Worm (Caenorhabditis elegans) whole organism, L4/young adult: ENCODE measurements around the gene scl-27.

ENCODE experiments used
- W03F9.2 ChIP-seq: fragments of 150-350 bp; optimal IDR thresholded peaks from 2 replicates; lab custom pipeline; 2014; ENCODE audit warnings: missing biosample characterization, missing genetic modification characterization
- dao-5 ChIP-seq: sonication (generic microtip); optimal IDR thresholded peaks from 2 replicates; lab custom pipeline; 2016; ENCODE audit warnings: missing genotype, missing genetic modification characterization, moderate library complexity, missing compliant biosample characterization
- him-1 ChIP-seq: sonication (generic microtip); optimal IDR thresholded peaks from 2 replicates; lab custom pipeline; 2016; ENCODE audit warnings: missing genotype, missing genetic modification reagents, missing genetic modification characterization, missing compliant biosample characterization

Gene scl-27

ce11 chrV:399721-400120 lies at the start of gene scl-27:
Gene scl-27 (plus strand): TSS chrV:400021.
- TF ChIP-seq him-1 (tag; lab: Kevin White, UChicago) (no peak), dao-5 (tag; lab: Kevin White, UChicago) (no peak), W03F9.2 (tag; lab: Kevin White, UChicago) (no peak)

ce11 chrV:350822-351221 lies 49.0 kb upstream of the scl-27 start:
- TF ChIP-seq W03F9.2 (tag; lab: Kevin White, UChicago) = no peak
- TF ChIP-seq him-1 (tag; lab: Kevin White, UChicago) = no peak
- no peak for TF ChIP-seq dao-5 (tag; lab: Kevin White, UChicago)

- TF ChIP-seq him-1 (tag; lab: Kevin White, UChicago) (no peak), W03F9.2 (tag; lab: Kevin White, UChicago) (no peak), dao-5 (tag; lab: Kevin White, UChicago) (no peak)
Measured at ce11 chrV:351787-352186, 48.0 kb upstream of the scl-27 start.

ce11 chrV:356959-357702 lies 42.7 kb upstream of the scl-27 start:
- TF ChIP-seq him-1 (tag; lab: Kevin White, UChicago) = no peak
- TF ChIP-seq W03F9.2 (tag; lab: Kevin White, UChicago) = no peak

- TF ChIP-seq W03F9.2 (tag; lab: Kevin White, UChicago) (no peak), him-1 (tag; lab: Kevin White, UChicago) (no peak), dao-5 (tag; lab: Kevin White, UChicago) (no peak)
Measured at ce11 chrV:358473-358872, 41.3 kb upstream of the scl-27 start.

- no peak for TF ChIP-seq him-1 (tag; lab: Kevin White, UChicago)
- TF ChIP-seq dao-5 (tag; lab: Kevin White, UChicago) = no peak
- no peak for TF ChIP-seq W03F9.2 (tag; lab: Kevin White, UChicago)
Measured at ce11 chrV:359466-359865, 40.4 kb upstream of the scl-27 start, which contains the start of gene T22H9.1. Gene T22H9.1 (plus strand): TSS chrV:359766.

- TF ChIP-seq him-1 (tag; lab: Kevin White, UChicago) (no peak), dao-5 (tag; lab: Kevin White, UChicago) (no peak), W03F9.2 (tag; lab: Kevin White, UChicago) (no peak)
Measured at ce11 chrV:360068-360467, 39.8 kb upstream of the scl-27 start.

ce11 chrV:361291-361690 lies 38.5 kb upstream of the scl-27 start:
- TF ChIP-seq dao-5 (tag; lab: Kevin White, UChicago) (no peak), W03F9.2 (tag; lab: Kevin White, UChicago) (no peak), him-1 (tag; lab: Kevin White, UChicago) (no peak)

- TF ChIP-seq W03F9.2 (tag; lab: Kevin White, UChicago) (no peak), him-1 (tag; lab: Kevin White, UChicago) (no peak), dao-5 (tag; lab: Kevin White, UChicago) (no peak)
Measured at ce11 chrV:364650-365049, 35.2 kb upstream of the scl-27 start, which contains the start of gene mltn-6. Gene mltn-6 (plus strand): TSS chrV:364950.

ce11 chrV:370033-370432 lies 29.8 kb upstream of the scl-27 start, which contains the start of gene mltn-7:
Gene mltn-7 (plus strand): TSS chrV:370333.
- TF ChIP-seq him-1 (tag; lab: Kevin White, UChicago) = no peak
- TF ChIP-seq dao-5 (tag; lab: Kevin White, UChicago) = no peak
- TF ChIP-seq W03F9.2 (tag; lab: Kevin White, UChicago) = no peak

ce11 chrV:373192-373591 lies 26.6 kb upstream of the scl-27 start:
- TF ChIP-seq W03F9.2 (tag; lab: Kevin White, UChicago) = no peak
- TF ChIP-seq dao-5 (tag; lab: Kevin White, UChicago) = no peak
- no peak for TF ChIP-seq him-1 (tag; lab: Kevin White, UChicago)

ce11 chrV:376790-377189 lies 23.0 kb upstream of the scl-27 start:
- no peak for TF ChIP-seq him-1 (tag; lab: Kevin White, UChicago)
- no peak for TF ChIP-seq W03F9.2 (tag; lab: Kevin White, UChicago)
- TF ChIP-seq dao-5 (tag; lab: Kevin White, UChicago) = no peak

- TF ChIP-seq him-1 (tag; lab: Kevin White, UChicago) (no peak), dao-5 (tag; lab: Kevin White, UChicago) (no peak), W03F9.2 (tag; lab: Kevin White, UChicago) (no peak)
Measured at ce11 chrV:378231-378630, 21.6 kb upstream of the scl-27 start.

ce11 chrV:380186-380585 lies 19.6 kb upstream of the scl-27 start, which contains the start of gene mltn-8:
Gene mltn-8 (minus strand): TSS chrV:380286.
- no peak for TF ChIP-seq him-1 (tag; lab: Kevin White, UChicago)
- TF ChIP-seq W03F9.2 (tag; lab: Kevin White, UChicago) = no peak
- no peak for TF ChIP-seq dao-5 (tag; lab: Kevin White, UChicago)
